Fruit fly (Drosophila melanogaster) whole organism, embryonic: ENCODE results near the gene CROT.

Source experiments
- D ChIP-seq, 2 experiments: fragments of 200-800 bp in 1 of 2; fragments of >200 bp in 1 of 2; sonication (Bioruptor generic) in 1 of 2; optimal IDR thresholded peaks; 2 replicates in 1 of 2; 3 replicates in 1 of 2; lab custom pipeline; 2017; ENCODE audit warnings: mild to moderate bottlenecking in 1 of 2, missing biosample characterization in 1 of 2, missing genetic modification characterization in 1 of 2, missing genetic modification reagents in 1 of 2
- Oaz ChIP-seq: fragments of 200-800 bp; sonication (Bioruptor generic); IDR thresholded peaks from 2 replicates; pipeline ENCODE4 v1.3.6; 2022; ENCODE audit warnings: missing biosample characterization, missing genetic modification characterization
- cg ChIP-seq: fragments of 200-800 bp; sonication (Bioruptor generic); optimal IDR thresholded peaks from 3 replicates; lab custom pipeline; 2019; ENCODE audit warnings: missing biosample characterization, mild to moderate bottlenecking, missing genetic modification characterization, moderate library complexity
- run ChIP-seq: fragments of 200-800 bp; sonication (Bioruptor generic); optimal IDR thresholded peaks from 3 replicates; lab custom pipeline; 2018; ENCODE audit warnings: missing biosample characterization, mild to moderate bottlenecking, missing genetic modification characterization

DNA sequence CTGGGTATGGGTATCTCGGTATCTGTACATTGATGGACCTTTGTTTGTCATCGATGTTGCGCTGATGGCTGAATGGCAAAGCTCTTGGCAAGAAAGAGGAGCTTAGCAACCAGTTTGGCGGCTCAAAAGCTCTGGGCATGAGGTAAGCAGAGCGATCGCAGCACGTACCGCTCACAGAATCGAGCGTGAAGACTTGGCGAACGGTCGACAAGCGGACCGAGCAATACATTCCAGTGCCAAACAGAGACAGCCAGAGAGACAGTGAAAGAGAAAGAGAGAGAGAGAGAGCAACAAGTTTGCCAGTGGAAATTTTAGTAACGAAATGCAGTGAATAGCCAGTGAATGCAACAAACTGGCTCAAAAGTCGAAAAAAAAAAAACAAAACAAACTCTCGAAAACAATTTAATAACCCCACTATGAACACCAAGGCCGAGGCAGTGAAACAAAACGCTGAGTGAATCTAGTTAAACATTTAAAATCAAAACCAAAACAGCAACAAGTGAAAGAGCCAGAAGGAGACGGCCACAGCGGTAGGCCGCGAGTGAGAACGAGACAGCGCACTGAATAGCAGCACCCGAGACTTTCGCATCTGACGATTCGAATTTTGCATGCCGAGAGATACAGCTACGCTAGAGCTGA lies 29.9 kb upstream of the CROT start, which contains the start of gene Ets98B:
- TF ChIP-seq Oaz (GFP tag; lab: Robert Waterston, UW) (no peak), cg (GFP tag; lab: Kevin White, UChicago) (no peak), D (optimal IDR thresholded peaks at IDR 0.05; lab: Kevin White, UChicago) (no peak), D (GFP tag; optimal IDR thresholded peaks at IDR 0.05; lab: Kevin White, UChicago) (no peak), run (tag; lab: Kevin White, UChicago) (no peak)
